Fruit fly (Drosophila melanogaster) S2 (cell line): ENCODE results near the gene CG33669.

Experiments
- CG8478 ChIP-seq: fragments of >200 bp; optimal IDR thresholded peaks from 2 replicates; lab custom pipeline; 2018
- CTCF ChIP-seq, 2 experiments: fragments of >200 bp; optimal IDR thresholded peaks; 2 replicates each; lab custom pipeline; 2018

dm6 chrX:6358198-6358597 is 41.7 kb downstream of the CG33669 start:
- TF ChIP-seq CG8478 (lab: Kevin White, UChicago) (no peak), CTCF (optimal IDR thresholded peaks at IDR 0.05; lab: Kevin White, UChicago) (no peak)
